Fruit fly (Drosophila melanogaster) whole organism, embryonic: Measurements from ENCODE around the gene TTLL1A.

Experiments used
- CG11560 ChIP-seq: fragments of 200-800 bp; sonication (Bioruptor generic); IDR thresholded peaks from 3 replicates; pipeline ENCODE4 v1.3.6; 2022; ENCODE audit warnings: missing biosample characterization, missing genetic modification characterization
- CG16815 ChIP-seq: fragments of 200-800 bp; sonication (Bioruptor generic); optimal IDR thresholded peaks from 3 replicates; lab custom pipeline; 2017; ENCODE audit warnings: missing biosample characterization, mild to moderate bottlenecking, missing genetic modification characterization
- Dad ChIP-seq: fragments of 200-800 bp; sonication (Bioruptor generic); optimal IDR thresholded peaks from 3 replicates; lab custom pipeline; 2016; ENCODE audit warnings: missing biosample characterization, missing genetic modification characterization
- HLH3B ChIP-seq: fragments of 200-800 bp; sonication (Bioruptor generic); IDR thresholded peaks from 2 replicates; pipeline ENCODE4 v1.3.6; 2022; ENCODE audit warnings: missing biosample characterization, missing genetic modification characterization

DNA sequence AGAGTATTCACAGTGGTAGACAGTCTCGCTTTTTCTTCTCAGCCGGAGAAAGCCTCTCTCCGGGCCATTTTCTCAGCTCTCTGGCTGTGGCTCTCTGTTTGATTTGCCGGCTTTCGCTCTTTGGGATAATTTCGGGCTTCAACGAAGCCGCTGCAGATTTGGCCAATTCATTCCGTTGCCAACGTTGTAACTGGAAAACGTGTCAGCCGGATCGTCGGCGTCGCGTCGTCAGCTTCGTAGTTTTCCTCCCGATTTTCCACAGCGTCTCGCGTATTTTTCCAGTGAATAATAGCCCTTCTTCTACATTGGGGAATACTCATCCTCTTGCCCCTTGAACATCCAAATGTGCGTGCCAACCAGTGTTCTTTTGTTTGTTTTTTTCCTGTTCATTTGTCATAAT, 30.2 kb upstream of the TTLL1A start, which contains the start of gene f:
- TF ChIP-seq CG11560 (tag; lab: Robert Waterston, UW) (no peak), Dad (GFP tag; lab: Kevin White, UChicago) (no peak), HLH3B (no peak), CG16815 (GFP tag; lab: Kevin White, UChicago) (no peak)
